Worm (Caenorhabditis elegans) whole organism, early embryonic: ENCODE results near the gene Y54E2A.4.

Source experiments
- F13C5.2 ChIP-seq: sonication (generic microtip); optimal IDR thresholded peaks from 2 replicates; lab custom pipeline; 2017; ENCODE audit warnings: mild to moderate bottlenecking, missing genetic modification characterization, inconsistent platforms, missing compliant biosample characterization
- aly-1 ChIP-seq: sonication (generic microtip); optimal IDR thresholded peaks from 2 replicates; lab custom pipeline; 2016; ENCODE audit warnings: missing genetic modification characterization, missing compliant biosample characterization
- ama-1 ChIP-seq: fragments of 150-350 bp; optimal IDR thresholded peaks from 2 replicates; lab custom pipeline; 2014
- ceh-13 ChIP-seq: fragments of 200-800 bp; sonication (Bioruptor generic); optimal IDR thresholded peaks from 2 replicates; lab custom pipeline; 2018; ENCODE audit warnings: mild to moderate bottlenecking, missing genetic modification characterization, missing compliant biosample characterization
- ceh-36 ChIP-seq: sonication (generic microtip); optimal IDR thresholded peaks from 2 replicates; lab custom pipeline; 2016; ENCODE audit warnings: missing genetic modification characterization, inconsistent platforms, missing compliant biosample characterization
- ets-7 ChIP-seq: sonication (generic microtip); optimal IDR thresholded peaks from 2 replicates; lab custom pipeline; 2016; ENCODE audit warnings: missing genotype, missing genetic modification characterization, missing compliant biosample characterization
- flt-1 ChIP-seq: fragments of 200-800 bp; sonication (Bioruptor generic); IDR thresholded peaks from 2 replicates; pipeline ENCODE4 v1.3.6; 2022; ENCODE audit warnings: missing genetic modification characterization, missing compliant biosample characterization
- hmbx-1 ChIP-seq: sonication (generic microtip); optimal IDR thresholded peaks from 2 replicates; lab custom pipeline; 2016; ENCODE audit warnings: mild to moderate bottlenecking, missing genetic modification characterization, missing compliant biosample characterization
- hmg-4 ChIP-seq: fragments of 200-800 bp; sonication (Bioruptor generic); optimal IDR thresholded peaks from 2 replicates; lab custom pipeline; 2018; ENCODE audit warnings: mild to moderate bottlenecking, missing genetic modification characterization, missing compliant biosample characterization
- pes-1 ChIP-seq: fragments of 200-800 bp; sonication (Bioruptor generic); IDR thresholded peaks from 2 replicates; pipeline ENCODE4 v1.3.6; 2022; ENCODE audit warnings: missing genetic modification reagents, missing genetic modification characterization, missing compliant biosample characterization
- scrt-1 ChIP-seq: fragments of 200-800 bp; sonication (Bioruptor generic); IDR thresholded peaks from 2 replicates; pipeline ENCODE4 v1.3.6; 2022; ENCODE audit warnings: missing genetic modification characterization, missing compliant biosample characterization
- sea-1 ChIP-seq: fragments of 200-800 bp; sonication (Bioruptor generic); conservative IDR thresholded peaks from 2 replicates; pipeline ENCODE4 v1.3.6; 2022; ENCODE audit warnings: missing genetic modification characterization, missing compliant biosample characterization
- tbx-11 ChIP-seq: fragments of 200-800 bp; sonication (Bioruptor generic); IDR thresholded peaks from 2 replicates; pipeline ENCODE4 v1.3.6; 2022; ENCODE audit warnings: missing genetic modification characterization, missing compliant biosample characterization
- tra-4 ChIP-seq: sonication (generic microtip); optimal IDR thresholded peaks from 2 replicates; lab custom pipeline; 2017; ENCODE audit warnings: missing genetic modification characterization, missing compliant biosample characterization

DNA sequence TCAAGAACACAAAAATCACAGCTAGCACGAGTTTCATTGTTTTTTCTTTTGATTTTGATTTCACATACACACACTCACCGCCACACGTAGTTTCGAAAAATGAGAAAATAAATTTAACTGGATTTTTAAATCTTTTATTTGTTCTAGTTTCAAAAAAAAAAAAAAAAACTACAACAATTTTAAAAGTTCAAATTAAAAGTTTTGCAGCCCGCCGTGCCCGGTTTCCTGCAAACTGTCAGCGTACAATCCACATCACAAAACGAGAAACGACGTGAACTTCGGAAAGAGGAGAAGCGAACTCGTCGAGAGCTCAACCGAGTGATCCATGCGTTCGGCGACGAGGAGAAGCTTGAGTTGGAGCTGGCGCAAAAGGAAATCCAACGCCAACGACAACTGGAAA lies 3.3 kb downstream of the Y54E2A.4 start, which contains the start of gene Y54E2A.5:
- no peak for TF ChIP-seq pes-1 (GFP tag; lab: Robert Waterston, UW)
- TF ChIP-seq scrt-1 (GFP tag; lab: Robert Waterston, UW), result no peak
- TF ChIP-seq ceh-13 (GFP tag; lab: Kevin White, UChicago), result no peak
- TF ChIP-seq hmg-4 (GFP tag; lab: Kevin White, UChicago), result no peak
- no peak for TF ChIP-seq ets-7 (tag; lab: Kevin White, UChicago)
- no peak for TF ChIP-seq aly-1 (tag; lab: Kevin White, UChicago)
- TF ChIP-seq tra-4, result no peak
- TF ChIP-seq hmbx-1 (tag; lab: Kevin White, UChicago), result no peak
- no peak for TF ChIP-seq ama-1
- no peak for TF ChIP-seq sea-1 (GFP tag; lab: Robert Waterston, UW)
- no peak for TF ChIP-seq F13C5.2 (tag; lab: Kevin White, UChicago)
- TF ChIP-seq tbx-11 (GFP tag; lab: Robert Waterston, UW), result no peak
- no peak for TF ChIP-seq ceh-36
- no peak for TF ChIP-seq flt-1
